Worm (Caenorhabditis elegans) whole organism, L3 larva: ENCODE results near the gene srh-122.

Experiments
- ceh-16 ChIP-seq: sonication (generic microtip); optimal IDR thresholded peaks from 2 replicates; lab custom pipeline; 2017; ENCODE audit warnings: missing biosample characterization, missing genetic modification characterization
- ceh-82 ChIP-seq: fragments of 150-350 bp; optimal IDR thresholded peaks from 2 replicates; lab custom pipeline; 2014; ENCODE audit warnings: missing biosample characterization, missing genetic modification characterization
- elt-2 ChIP-seq: sonication (generic microtip); optimal IDR thresholded peaks from 2 replicates; lab custom pipeline; 2016; ENCODE audit warnings: missing genetic modification reagents, mild to moderate bottlenecking, missing genetic modification characterization, missing compliant biosample characterization
- fos-1 ChIP-seq: fragments of 150-350 bp; optimal IDR thresholded peaks from 2 replicates; lab custom pipeline; 2014; ENCODE audit warnings: missing biosample characterization, missing genetic modification characterization
- nhr-23 ChIP-seq: fragments of 150-350 bp; optimal IDR thresholded peaks from 2 replicates; lab custom pipeline; 2014; ENCODE audit warnings: missing biosample characterization, missing genetic modification reagents, missing genetic modification characterization
- nhr-237 ChIP-seq: fragments of 150-350 bp; optimal IDR thresholded peaks from 2 replicates; lab custom pipeline; 2014; ENCODE audit warnings: missing biosample characterization, missing genetic modification characterization
- nhr-28 ChIP-seq: fragments of 150-350 bp; optimal IDR thresholded peaks from 2 replicates; lab custom pipeline; 2014; ENCODE audit warnings: missing biosample characterization, missing genetic modification characterization
- nhr-43 ChIP-seq: sonication (generic microtip); optimal IDR thresholded peaks from 2 replicates; lab custom pipeline; 2016; ENCODE audit warnings: mild to moderate bottlenecking, missing genetic modification characterization, missing compliant biosample characterization; ENCODE audit not compliant: poor library complexity, severe bottlenecking
- nhr-76 ChIP-seq: fragments of 150-350 bp; sonication (generic microtip); optimal IDR thresholded peaks from 5 replicates; lab custom pipeline; 2014; ENCODE audit warnings: missing biosample characterization, missing genetic modification characterization
- nhr-77 ChIP-seq: fragments of 150-350 bp; optimal IDR thresholded peaks from 2 replicates; lab custom pipeline; 2014; ENCODE audit warnings: missing biosample characterization, missing genetic modification characterization
- skn-1 ChIP-seq: fragments of 150-350 bp; optimal IDR thresholded peaks from 2 replicates; lab custom pipeline; 2014; ENCODE audit warnings: missing biosample characterization, missing genetic modification characterization
- unc-39 ChIP-seq: sonication (generic microtip); optimal IDR thresholded peaks from 4 replicates; lab custom pipeline; 2017; ENCODE audit warnings: missing biosample characterization, missing genetic modification characterization
- zag-1 ChIP-seq: fragments of 150-350 bp; optimal IDR thresholded peaks from 2 replicates; lab custom pipeline; 2014; ENCODE audit warnings: missing biosample characterization, missing genetic modification characterization
- ztf-11 ChIP-seq: fragments of 150-350 bp; optimal IDR thresholded peaks from 2 replicates; lab custom pipeline; 2014; ENCODE audit warnings: missing biosample characterization, missing genetic modification characterization

DNA sequence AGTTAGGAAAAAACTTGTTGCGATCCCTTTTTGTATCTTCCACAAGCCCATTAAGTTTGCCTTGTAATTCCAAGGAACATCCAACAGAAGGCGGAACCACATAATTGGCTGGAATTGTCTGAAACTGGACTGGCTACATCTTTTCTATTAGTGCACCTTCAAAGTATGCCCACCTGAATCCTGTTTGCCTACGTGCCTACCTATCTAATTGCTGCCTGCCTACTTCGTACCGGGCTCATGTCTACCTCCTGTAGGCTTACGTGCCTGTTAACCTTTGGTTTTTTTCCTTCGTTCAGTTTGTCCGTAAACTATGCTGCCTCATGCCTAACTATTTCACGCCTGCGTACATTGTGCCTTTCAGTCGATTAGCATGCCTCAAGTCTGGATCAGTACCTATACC, 40.4 kb downstream of the srh-122 start, which contains the start of gene wrt-7:
- TF ChIP-seq skn-1 (no peak), fos-1 (tag; lab: Kevin White, UChicago) (no peak), ztf-11 (tag; lab: Kevin White, UChicago) (no peak), nhr-77 (tag; lab: Kevin White, UChicago) (no peak), unc-39 (tag; lab: Kevin White, UChicago) (no peak), nhr-28 (tag; lab: Kevin White, UChicago) (no peak), zag-1 (tag; lab: Kevin White, UChicago) (no peak), ceh-82 (tag; lab: Kevin White, UChicago) (no peak), nhr-76 (tag; lab: Kevin White, UChicago) (no peak), elt-2 (tag; lab: Kevin White, UChicago) (no peak), ceh-16 (no peak), nhr-237 (tag; lab: Kevin White, UChicago) (no peak), nhr-43 (tag; lab: Kevin White, UChicago) (no peak), nhr-23 (no peak)
